Worm (Caenorhabditis elegans) whole organism, young adult: ENCODE data around the gene nmgp-1.

Source experiments
- F22D6.2 ChIP-seq: sonication (generic microtip); optimal IDR thresholded peaks from 2 replicates; lab custom pipeline; 2016; ENCODE audit warnings: mild to moderate bottlenecking, missing genetic modification characterization, missing compliant biosample characterization
- Y53F4B.3 ChIP-seq: fragments of 200-800 bp; sonication (Bioruptor generic); IDR thresholded peaks from 2 replicates; pipeline ENCODE4 v1.3.6; 2022; ENCODE audit warnings: missing genetic modification reagents, missing genetic modification characterization, missing compliant biosample characterization
- nhr-120 ChIP-seq: fragments of 200-800 bp; sonication (Bioruptor generic); IDR thresholded peaks from 2 replicates; pipeline ENCODE4 v1.3.6; 2022; ENCODE audit warnings: missing genetic modification characterization, missing compliant biosample characterization
- nhr-179 ChIP-seq: sonication (generic microtip); optimal IDR thresholded peaks from 2 replicates; lab custom pipeline; 2016; ENCODE audit warnings: mild to moderate bottlenecking, missing genetic modification characterization, missing compliant biosample characterization

DNA sequence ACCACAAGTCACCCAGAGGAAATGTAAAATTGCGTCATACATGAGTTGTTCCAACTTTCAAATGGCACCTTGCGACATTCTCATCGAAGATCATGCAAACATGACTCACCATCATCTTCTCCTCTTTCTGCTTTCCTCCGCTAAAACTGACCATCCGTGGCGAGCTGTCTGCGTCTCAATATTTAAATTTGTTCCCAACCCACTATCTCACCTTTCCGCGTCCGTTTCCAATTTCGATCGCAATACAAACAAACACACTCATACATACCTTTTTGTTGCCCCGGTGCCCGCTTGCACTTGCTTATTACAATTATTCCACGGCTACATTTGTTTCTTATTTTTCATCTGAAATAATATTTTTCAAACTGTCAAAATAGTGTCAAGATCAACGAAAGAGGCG lies at the start of gene nmgp-1:
- TF ChIP-seq nhr-179 (tag; lab: Kevin White, UChicago) = no peak
- no peak for TF ChIP-seq nhr-120 (GFP tag; lab: Robert Waterston, UW)
- no peak for TF ChIP-seq F22D6.2
- TF ChIP-seq Y53F4B.3 (GFP tag; lab: Robert Waterston, UW) = no peak
